Fruit fly (Drosophila melanogaster): ENCODE data around the gene CG32262.

CG32262 gene

dm6 chr3L:3845815-3846375, 35.9 kb upstream of the CG32262 start, which contains the start of gene Awh (continued):
- TF ChIP-seq CG11695 (GFP tag; IDR thresholded peaks at IDR 0.05) (no peak), CG14014 (GFP tag; IDR thresholded peaks at IDR 0.05) (no peak), slou (GFP tag; optimal IDR thresholded peaks at IDR 0.05) (no peak), CG6654 (GFP tag; optimal IDR thresholded peaks at IDR 0.05) (no peak), CG3281 (GFP tag; optimal IDR thresholded peaks at IDR 0.05) (no peak), tin (GFP tag; optimal IDR thresholded peaks at IDR 0.05) (no peak), twi (tag; optimal IDR thresholded peaks at IDR 0.05) (peak; percentile 89), btn (GFP tag; optimal IDR thresholded peaks at IDR 0.05) (no peak), NFAT (GFP tag; IDR thresholded peaks at IDR 0.05) (no peak), CG8478 (optimal IDR thresholded peaks at IDR 0.05) (no peak), CTCF (GFP tag; optimal IDR thresholded peaks at IDR 0.05) (no peak), bcd (GFP tag; optimal IDR thresholded peaks at IDR 0.05) (no peak), CG14965 (GFP tag; optimal IDR thresholded peaks at IDR 0.05; ENCODE audit: borderline replicate concordance) (no peak), CG17568 (GFP tag; optimal IDR thresholded peaks at IDR 0.05) (no peak), MBD-R2 (GFP tag; IDR thresholded peaks at IDR 0.05) (no peak), chn (GFP tag; optimal IDR thresholded peaks at IDR 0.05) (no peak), CG12391 (tag; optimal IDR thresholded peaks at IDR 0.05) (no peak), sc (optimal IDR thresholded peaks at IDR 0.05) (no peak), sc (GFP tag; optimal IDR thresholded peaks at IDR 0.05) (no peak), al (GFP tag; IDR thresholded peaks at IDR 0.05) (no peak), unc-4 (GFP tag; IDR thresholded peaks at IDR 0.05; ENCODE audit: partially characterized antibody) (peak; percentile 40), CG8359 (GFP tag; optimal IDR thresholded peaks at IDR 0.05; ENCODE audit: borderline replicate concordance) (no peak), Med (GFP tag) (peak; percentile 88), CG7556 (GFP tag; optimal IDR thresholded peaks at IDR 0.05) (no peak), HmgD (GFP tag; optimal IDR thresholded peaks at IDR 0.05) (no peak), nerfin-2 (GFP tag; IDR thresholded peaks at IDR 0.05; ENCODE audit: partially characterized antibody) (no peak), Asciz (GFP tag; optimal IDR thresholded peaks at IDR 0.05) (no peak), CG7372 (GFP tag; IDR thresholded peaks at IDR 0.05) (no peak), Gug (GFP tag; IDR thresholded peaks at IDR 0.05) (no peak), CG10209 (GFP tag; optimal IDR thresholded peaks at IDR 0.05) (no peak), CG17612 (GFP tag; IDR thresholded peaks at IDR 0.05) (no peak), CG10267 (tag; optimal IDR thresholded peaks at IDR 0.05) (no peak), CG4404 (GFP tag; IDR thresholded peaks at IDR 0.05) (no peak), CG6254 (GFP tag; optimal IDR thresholded peaks at IDR 0.05) (peak; percentile 90), CHES-1-like (GFP tag; optimal IDR thresholded peaks at IDR 0.05) (no peak), CG16779 (GFP tag; IDR thresholded peaks at IDR 0.05) (no peak), CkIIα-i1 (GFP tag; IDR thresholded peaks at IDR 0.05) (no peak), lilli (GFP tag; optimal IDR thresholded peaks at IDR 0.05) (no peak), amos (GFP tag; IDR thresholded peaks at IDR 0.05; ENCODE audit: partially characterized antibody) (peak; percentile 53; the same call in 1 of the 2 replicates), CG8281 (tag; optimal IDR thresholded peaks at IDR 0.05) (no peak)

DNA sequence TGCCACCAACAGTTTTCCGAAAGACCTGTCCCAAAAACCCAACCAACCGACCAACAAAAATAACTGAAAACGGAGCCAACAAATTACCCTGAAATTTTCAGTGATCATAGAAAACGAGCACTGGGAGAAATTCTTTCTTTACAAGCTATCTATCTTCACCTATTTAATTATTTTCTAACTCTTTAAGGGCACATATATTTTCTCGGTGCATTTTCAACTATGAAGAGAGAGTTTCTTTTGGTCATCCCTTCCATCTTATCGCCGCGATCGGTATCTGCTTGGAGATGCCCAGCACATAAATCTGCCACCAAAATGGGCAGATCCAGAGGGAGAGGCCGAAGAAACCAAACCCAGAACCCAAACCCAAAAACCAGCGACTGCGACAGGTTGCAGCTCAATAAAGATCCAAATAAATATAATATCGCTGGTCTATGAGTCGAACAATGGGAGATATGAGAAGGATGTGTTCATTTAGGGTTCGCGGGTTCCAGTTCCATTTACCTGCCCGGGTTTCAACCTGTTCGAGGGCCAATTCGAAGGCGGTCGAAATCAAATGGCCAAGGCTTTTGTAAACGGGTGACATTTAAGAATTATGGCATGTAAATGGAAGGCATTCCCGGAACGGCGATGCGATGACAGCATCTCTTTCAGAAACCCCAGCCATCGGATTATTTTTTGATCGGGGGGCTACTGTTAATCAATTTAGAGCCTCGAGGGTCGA, 33.1 kb upstream of the CG32262 start:
- TF ChIP-seq CG2712 (tag; optimal IDR thresholded peaks at IDR 0.05) (peak; percentile 46), Med (GFP tag) (peak; percentile 41), pfk (GFP tag; optimal IDR thresholded peaks at IDR 0.05) (no peak), CG10321 (GFP tag; IDR thresholded peaks at IDR 0.05) (no peak), CG3163 (GFP tag; optimal IDR thresholded peaks at IDR 0.05) (no peak), schlank (tag; optimal IDR thresholded peaks at IDR 0.05) (no peak), CG14710 (tag; optimal IDR thresholded peaks at IDR 0.05) (peak; percentile 8), CG10979 (tag; optimal IDR thresholded peaks at IDR 0.05) (peak; percentile 39), zf30C (GFP tag; optimal IDR thresholded peaks at IDR 0.05) (peak; percentile 97), CG10959 (GFP tag; IDR thresholded peaks at IDR 0.05) (peak; percentile 68), CG9609 (GFP tag; optimal IDR thresholded peaks at IDR 0.05) (no peak), zfh1 (GFP tag; IDR thresholded peaks at IDR 0.05) (peak; percentile 35; the same call in 1 of the 3 replicates), chif (GFP tag; optimal IDR thresholded peaks at IDR 0.05) (peak in 1 of 2 experiments; percentile 44), wdn (GFP tag; IDR thresholded peaks at IDR 0.05) (no peak)
